Worm (Caenorhabditis elegans) whole organism, L3 larva: Measurements from ENCODE around the gene rab-3.

ENCODE experiments used
- R02D3.7 ChIP-seq: fragments of 150-350 bp; optimal IDR thresholded peaks from 2 replicates; lab custom pipeline; 2014; ENCODE audit warnings: missing biosample characterization, missing genetic modification characterization
- ZK546.5 ChIP-seq: sonication (generic microtip); optimal IDR thresholded peaks from 2 replicates; lab custom pipeline; 2017; ENCODE audit warnings: missing biosample characterization, missing genetic modification characterization
- aly-2 ChIP-seq: fragments of 150-350 bp; optimal IDR thresholded peaks from 2 replicates; lab custom pipeline; 2014; ENCODE audit warnings: missing biosample characterization, missing genetic modification characterization
- ama-1 ChIP-seq: fragments of 150-350 bp; optimal IDR thresholded peaks from 2 replicates; lab custom pipeline; 2018
- ceh-16 ChIP-seq: sonication (generic microtip); optimal IDR thresholded peaks from 2 replicates; lab custom pipeline; 2017; ENCODE audit warnings: missing biosample characterization, missing genetic modification characterization
- ceh-28 ChIP-seq: fragments of 150-350 bp; optimal IDR thresholded peaks from 2 replicates; lab custom pipeline; 2014; ENCODE audit warnings: missing biosample characterization, missing genetic modification reagents, missing genetic modification characterization
- ceh-82 ChIP-seq: fragments of 150-350 bp; optimal IDR thresholded peaks from 2 replicates; lab custom pipeline; 2014; ENCODE audit warnings: missing biosample characterization, missing genetic modification characterization
- ceh-9 ChIP-seq: sonication (generic microtip); optimal IDR thresholded peaks from 2 replicates; lab custom pipeline; 2018; ENCODE audit warnings: missing biosample characterization, missing genetic modification characterization
- daf-12 ChIP-seq: fragments of 150-350 bp; optimal IDR thresholded peaks from 2 replicates; lab custom pipeline; 2014; ENCODE audit warnings: missing biosample characterization, missing genetic modification reagents, missing genetic modification characterization
- egl-27 ChIP-seq: sonication (generic microtip); optimal IDR thresholded peaks from 4 replicates; lab custom pipeline; 2017; ENCODE audit warnings: missing biosample characterization, missing genetic modification reagents, missing genetic modification characterization
- egl-5 ChIP-seq: fragments of 150-350 bp; optimal IDR thresholded peaks from 2 replicates; lab custom pipeline; 2017; ENCODE audit warnings: missing biosample characterization, missing genetic modification reagents, missing genetic modification characterization, inconsistent platforms
- elt-1 ChIP-seq: fragments of 150-350 bp; optimal IDR thresholded peaks from 2 replicates; lab custom pipeline; 2014; ENCODE audit warnings: missing biosample characterization, missing genetic modification characterization
- elt-2 ChIP-seq: sonication (generic microtip); optimal IDR thresholded peaks from 2 replicates; lab custom pipeline; 2016; ENCODE audit warnings: missing genetic modification reagents, mild to moderate bottlenecking, missing genetic modification characterization, missing compliant biosample characterization
- elt-3 ChIP-seq, 3 experiments: fragments of 150-350 bp in 1 of 3; sonication (generic microtip) in 2 of 3; optimal IDR thresholded peaks; 2 replicates in 2 of 3; 4 replicates in 1 of 3; lab custom pipeline; 2014 to 2017; ENCODE audit warnings: missing biosample characterization in 3 of 3, missing genetic modification characterization in 3 of 3
- eor-1 ChIP-seq, 2 experiments: fragments of 150-350 bp; optimal IDR thresholded peaks; 2 replicates each; lab custom pipeline; 2014 to 2018; ENCODE audit warnings: missing biosample characterization in 2 of 2, missing genetic modification characterization in 2 of 2
- fkh-10 ChIP-seq: sonication (generic microtip); optimal IDR thresholded peaks from 2 replicates; lab custom pipeline; 2017; ENCODE audit warnings: missing biosample characterization, missing genetic modification reagents, missing genetic modification characterization
- fkh-2 ChIP-seq: fragments of 150-350 bp; optimal IDR thresholded peaks from 2 replicates; lab custom pipeline; 2014; ENCODE audit warnings: missing biosample characterization, missing genetic modification reagents, missing genetic modification characterization
- fos-1 ChIP-seq: fragments of 150-350 bp; optimal IDR thresholded peaks from 2 replicates; lab custom pipeline; 2014; ENCODE audit warnings: missing biosample characterization, missing genetic modification characterization
- hmg-11 ChIP-seq: sonication (generic microtip); optimal IDR thresholded peaks from 2 replicates; lab custom pipeline; 2016; ENCODE audit warnings: missing genetic modification characterization, missing compliant biosample characterization
- jun-1 ChIP-seq: fragments of 150-350 bp; optimal IDR thresholded peaks from 2 replicates; lab custom pipeline; 2014; ENCODE audit warnings: missing biosample characterization, missing genetic modification reagents, missing genetic modification characterization
- lin-15B ChIP-seq: fragments of 150-350 bp; optimal IDR thresholded peaks from 2 replicates; lab custom pipeline; 2014; ENCODE audit warnings: missing biosample characterization, missing genetic modification characterization
- lin-39 ChIP-seq: fragments of 150-350 bp; optimal IDR thresholded peaks from 2 replicates; lab custom pipeline; 2018; ENCODE audit warnings: missing biosample characterization, missing genetic modification reagents, missing genetic modification characterization
- lsy-12 ChIP-seq: sonication (generic microtip); optimal IDR thresholded peaks from 2 replicates; lab custom pipeline; 2016; ENCODE audit warnings: mild to moderate bottlenecking, missing genetic modification characterization, missing compliant biosample characterization
- mdl-1 ChIP-seq: fragments of 150-350 bp; optimal IDR thresholded peaks from 2 replicates; lab custom pipeline; 2014; ENCODE audit warnings: missing biosample characterization, missing genetic modification characterization
- mml-1 ChIP-seq: fragments of 150-350 bp; sonication (generic microtip); optimal IDR thresholded peaks from 3 replicates; lab custom pipeline; 2014; ENCODE audit warnings: missing biosample characterization, missing genetic modification characterization
- nfya-1 ChIP-seq: sonication (generic microtip); optimal IDR thresholded peaks from 2 replicates; lab custom pipeline; 2017; ENCODE audit warnings: missing genetic modification characterization, mild to moderate bottlenecking, missing compliant biosample characterization, antibody characterized with exemption, moderate library complexity; ENCODE audit not compliant: insufficient read depth
- nhr-11 ChIP-seq: fragments of 150-350 bp; optimal IDR thresholded peaks from 2 replicates; lab custom pipeline; 2014; ENCODE audit warnings: missing biosample characterization, missing genetic modification characterization
- nhr-12 ChIP-seq: fragments of 150-350 bp; optimal IDR thresholded peaks from 2 replicates; lab custom pipeline; 2014; ENCODE audit warnings: missing biosample characterization, missing genetic modification characterization
- nhr-23 ChIP-seq: fragments of 150-350 bp; optimal IDR thresholded peaks from 2 replicates; lab custom pipeline; 2014; ENCODE audit warnings: missing biosample characterization, missing genetic modification reagents, missing genetic modification characterization
- nhr-237 ChIP-seq: fragments of 150-350 bp; optimal IDR thresholded peaks from 2 replicates; lab custom pipeline; 2014; ENCODE audit warnings: missing biosample characterization, missing genetic modification characterization
- nhr-25 ChIP-seq: sonication (generic microtip); optimal IDR thresholded peaks from 2 replicates; lab custom pipeline; 2017; ENCODE audit warnings: missing biosample characterization, missing genetic modification characterization
- nhr-28 ChIP-seq: fragments of 150-350 bp; optimal IDR thresholded peaks from 2 replicates; lab custom pipeline; 2014; ENCODE audit warnings: missing biosample characterization, missing genetic modification characterization
- nhr-43 ChIP-seq: sonication (generic microtip); optimal IDR thresholded peaks from 2 replicates; lab custom pipeline; 2016; ENCODE audit warnings: mild to moderate bottlenecking, missing genetic modification characterization, missing compliant biosample characterization; ENCODE audit not compliant: poor library complexity, severe bottlenecking
- nhr-67 ChIP-seq: fragments of 150-350 bp; optimal IDR thresholded peaks from 2 replicates; lab custom pipeline; 2014; ENCODE audit warnings: missing biosample characterization, missing genetic modification characterization
- nhr-76 ChIP-seq: fragments of 150-350 bp; sonication (generic microtip); optimal IDR thresholded peaks from 5 replicates; lab custom pipeline; 2014; ENCODE audit warnings: missing biosample characterization, missing genetic modification characterization
- nhr-77 ChIP-seq: fragments of 150-350 bp; optimal IDR thresholded peaks from 2 replicates; lab custom pipeline; 2014; ENCODE audit warnings: missing biosample characterization, missing genetic modification characterization
- pha-4 ChIP-seq: fragments of 150-350 bp; optimal IDR thresholded peaks from 2 replicates; lab custom pipeline; 2014; ENCODE audit warnings: missing biosample characterization, missing genetic modification reagents, missing genetic modification characterization
- pqm-1 ChIP-seq: fragments of 150-350 bp; optimal IDR thresholded peaks from 2 replicates; lab custom pipeline; 2017; ENCODE audit warnings: missing biosample characterization, missing genetic modification characterization, inconsistent platforms
- sea-2 ChIP-seq: fragments of 150-350 bp; sonication (generic microtip); optimal IDR thresholded peaks from 4 replicates; lab custom pipeline; 2014; ENCODE audit warnings: missing biosample characterization, missing genetic modification reagents, missing genetic modification characterization
- skn-1 ChIP-seq: fragments of 150-350 bp; optimal IDR thresholded peaks from 2 replicates; lab custom pipeline; 2014; ENCODE audit warnings: missing biosample characterization, missing genetic modification characterization
- snpc-4 ChIP-seq: fragments of 150-350 bp; optimal IDR thresholded peaks from 2 replicates; lab custom pipeline; 2014; ENCODE audit warnings: missing biosample characterization, missing genetic modification characterization
- tbx-2 ChIP-seq: sonication (generic microtip); optimal IDR thresholded peaks from 2 replicates; lab custom pipeline; 2016; ENCODE audit warnings: mild to moderate bottlenecking, missing genetic modification characterization, missing compliant biosample characterization
- unc-39 ChIP-seq: sonication (generic microtip); optimal IDR thresholded peaks from 4 replicates; lab custom pipeline; 2017; ENCODE audit warnings: missing biosample characterization, missing genetic modification characterization
- unc-62 ChIP-seq: fragments of 150-350 bp; sonication (generic microtip); optimal IDR thresholded peaks from 4 replicates; lab custom pipeline; 2014; ENCODE audit warnings: missing biosample characterization, missing genetic modification reagents, missing genetic modification characterization
- zag-1 ChIP-seq: fragments of 150-350 bp; optimal IDR thresholded peaks from 2 replicates; lab custom pipeline; 2014; ENCODE audit warnings: missing biosample characterization, missing genetic modification characterization
- ztf-11 ChIP-seq: fragments of 150-350 bp; optimal IDR thresholded peaks from 2 replicates; lab custom pipeline; 2014; ENCODE audit warnings: missing biosample characterization, missing genetic modification characterization
- ztf-4 ChIP-seq: fragments of 150-350 bp; optimal IDR thresholded peaks from 2 replicates; lab custom pipeline; 2014; ENCODE audit warnings: missing biosample characterization, missing genetic modification characterization

The rab-3 gene

ce11 chrII:5704479-5704878 lies 23.2 kb downstream of the rab-3 start:
- TF ChIP-seq ceh-9 (tag; lab: Kevin White, UChicago) (no peak), unc-39 (tag; lab: Kevin White, UChicago) (no peak), ztf-11 (tag; lab: Kevin White, UChicago) (no peak), egl-27 (no peak), egl-5 (tag; lab: Kevin White, UChicago) (peak; percentile 6)

ce11 chrII:5702611-5703192 lies 25.0 kb downstream of the rab-3 start:
- TF ChIP-seq hmg-11 (peak; percentile 30), nhr-23 (peak; percentile 13), ceh-82 (no peak), skn-1 (tag; lab: Kevin White, UChicago) (no peak), snpc-4 (peak; percentile 11), jun-1 (tag; lab: Kevin White, UChicago) (no peak), tbx-2 (tag; lab: Kevin White, UChicago) (no peak), egl-5 (tag; lab: Kevin White, UChicago) (peak; percentile 91), nhr-25 (tag; lab: Kevin White, UChicago) (peak; percentile 62), ceh-16 (tag; lab: Kevin White, UChicago) (no peak)

ce11 chrII:5701485-5701884 lies 26.2 kb downstream of the rab-3 start:
- peak; percentile 96 for TF ChIP-seq ama-1 (lab: Kevin White, UChicago)
- TF ChIP-seq sea-2 (GFP tag; lab: Kevin White, UChicago) = no peak
- TF ChIP-seq jun-1 (tag; lab: Kevin White, UChicago) = no peak
- TF ChIP-seq fkh-2 (tag; lab: Kevin White, UChicago) = no peak
- no peak for TF ChIP-seq ceh-16 (tag; lab: Kevin White, UChicago)
- TF ChIP-seq unc-62 (GFP tag; lab: Kevin White, UChicago) = no peak
- TF ChIP-seq ztf-11 (tag; lab: Kevin White, UChicago) = no peak
- TF ChIP-seq ceh-82 = peak; percentile 40
- no peak for TF ChIP-seq egl-5 (tag; lab: Kevin White, UChicago)
- peak; percentile 10 for TF ChIP-seq lin-39 (tag; lab: Kevin White, UChicago)
- peak; percentile 81 for TF ChIP-seq aly-2
- no peak for TF ChIP-seq ztf-4 (tag; lab: Kevin White, UChicago)
- no peak for TF ChIP-seq fkh-10 (GFP tag; lab: Kevin White, UChicago)
- no peak for TF ChIP-seq ZK546.5
- peak; percentile 39 for TF ChIP-seq hmg-11
- TF ChIP-seq unc-39 (tag; lab: Kevin White, UChicago) = no peak
- peak; percentile 68 for TF ChIP-seq nhr-43 (tag; lab: Kevin White, UChicago)
- no peak for TF ChIP-seq nhr-237 (tag; lab: Kevin White, UChicago)
- TF ChIP-seq nhr-25 (tag; lab: Kevin White, UChicago) = peak; percentile 59
- TF ChIP-seq snpc-4 = peak; percentile 99
- TF ChIP-seq elt-1 (tag; lab: Kevin White, UChicago) = no peak
- TF ChIP-seq nhr-77 (tag; lab: Kevin White, UChicago) = peak; percentile 41
- TF ChIP-seq zag-1 (tag; lab: Kevin White, UChicago) = no peak
- TF ChIP-seq mml-1 = no peak
- peak; percentile 29 for TF ChIP-seq lin-15B (tag; lab: Kevin White, UChicago)
- peak; percentile 0 for TF ChIP-seq lsy-12 (tag; lab: Kevin White, UChicago)
- TF ChIP-seq daf-12 (tag; lab: Kevin White, UChicago) = no peak
- no peak for TF ChIP-seq nhr-76 (tag; lab: Kevin White, UChicago)
- TF ChIP-seq elt-2 (tag; lab: Kevin White, UChicago) = peak; percentile 71
- TF ChIP-seq tbx-2 (tag; lab: Kevin White, UChicago) = peak; percentile 38
- no peak for TF ChIP-seq egl-27
- TF ChIP-seq pqm-1 (tag; lab: Kevin White, UChicago) = peak; percentile 40
- TF ChIP-seq nhr-12 = no peak
- no peak for TF ChIP-seq nhr-67 (tag; lab: Kevin White, UChicago)
- no peak for TF ChIP-seq fos-1 (tag; lab: Kevin White, UChicago)
- TF ChIP-seq nhr-11 (tag; lab: Kevin White, UChicago) = no peak
- peak; percentile 26 for TF ChIP-seq skn-1 (tag; lab: Kevin White, UChicago)
- peak; percentile 81 for TF ChIP-seq nhr-23
- peak; percentile 14 for TF ChIP-seq ceh-28 (tag; lab: Kevin White, UChicago)
- peak; percentile 42 for TF ChIP-seq pha-4 (tag; lab: Kevin White, UChicago)
- TF ChIP-seq nhr-28 (tag; lab: Kevin White, UChicago) = no peak
- peak; percentile 50 for TF ChIP-seq R02D3.7
- no peak for TF ChIP-seq elt-3 (tag; optimal IDR thresholded peaks at IDR 0.05; lab: Kevin White, UChicago)
- peak; percentile 78 for TF ChIP-seq nfya-1 (tag; lab: Kevin White, UChicago)
- TF ChIP-seq ceh-9 (tag; lab: Kevin White, UChicago) = no peak
- TF ChIP-seq eor-1 (tag; optimal IDR thresholded peaks at IDR 0.05; lab: Kevin White, UChicago) = no peak
- TF ChIP-seq mdl-1 = no peak
